Worm (Caenorhabditis elegans) whole organism, mixed stage, embryonic: ENCODE measurements around the gene str-264.

Source experiments
- bed-3 ChIP-seq: fragments of 200-800 bp; sonication (Bioruptor generic); optimal IDR thresholded peaks from 3 replicates; lab custom pipeline; 2018; ENCODE audit warnings: mild to moderate bottlenecking, missing genetic modification characterization, moderate library complexity, missing compliant biosample characterization
- drap-1 ChIP-seq: fragments of 200-800 bp; sonication (Bioruptor generic); optimal IDR thresholded peaks from 3 replicates; lab custom pipeline; 2018; ENCODE audit warnings: mild to moderate bottlenecking, missing genetic modification characterization, missing compliant biosample characterization
- elt-1 ChIP-seq: sonication (generic microtip); optimal IDR thresholded peaks from 2 replicates; lab custom pipeline; 2017; ENCODE audit warnings: missing genetic modification characterization, mild to moderate bottlenecking, missing compliant biosample characterization, antibody characterized with exemption, moderate library complexity, borderline replicate concordance; ENCODE audit not compliant: insufficient read depth
- mls-2 ChIP-seq: sonication (generic microtip); optimal IDR thresholded peaks from 2 replicates; lab custom pipeline; 2016; ENCODE audit warnings: mild to moderate bottlenecking, missing genetic modification characterization, moderate library complexity, missing compliant biosample characterization

- TF ChIP-seq mls-2 (tag; lab: Kevin White, UChicago) (no peak), drap-1 (GFP tag; lab: Kevin White, UChicago) (no peak), bed-3 (GFP tag; lab: Kevin White, UChicago) (no peak), elt-1 (tag; lab: Kevin White, UChicago) (no peak)
Observed at ce11 chrV:15451421-15451820, 41.0 kb downstream of the str-264 start, which contains the start of gene srw-33.
